Worm (Caenorhabditis elegans): Measurements from ENCODE around the gene npr-28.

DNA sequence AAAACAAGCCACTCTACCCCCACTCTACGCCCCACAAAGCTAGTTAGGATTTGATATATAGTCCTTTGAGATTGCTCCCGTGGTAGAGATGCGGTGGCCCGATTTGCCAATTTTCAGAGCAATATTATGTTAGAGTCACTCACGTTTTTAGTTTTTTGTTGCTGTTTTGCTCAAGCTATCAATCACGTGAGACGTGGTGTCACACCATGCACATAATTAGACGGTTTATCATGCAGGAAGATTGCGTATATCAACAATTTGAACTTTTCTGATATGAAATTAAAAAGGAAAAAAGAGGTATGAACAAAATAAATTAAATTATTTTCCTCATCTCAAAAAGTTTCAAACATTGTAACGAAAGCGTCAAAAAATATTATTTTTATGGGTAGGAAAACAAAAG lies 5.4 kb upstream of the npr-28 start:
- no peak for TF ChIP-seq nhr-237 (tag; optimal IDR thresholded peaks at IDR 0.05)
- TF ChIP-seq lin-15B (tag; optimal IDR thresholded peaks at IDR 0.05) = no peak
- TF ChIP-seq nhr-11 (tag; optimal IDR thresholded peaks at IDR 0.05) = no peak
- no peak for TF ChIP-seq mdl-1 (tag; optimal IDR thresholded peaks at IDR 0.05)
- no peak for TF ChIP-seq unc-62 (GFP tag; optimal IDR thresholded peaks at IDR 0.05)
- TF ChIP-seq skn-1 (tag; optimal IDR thresholded peaks at IDR 0.05) = no peak

Data from whole organism, L3 larva.